Worm (Caenorhabditis elegans): Measurements from ENCODE around the gene ZK675.4.

DNA sequence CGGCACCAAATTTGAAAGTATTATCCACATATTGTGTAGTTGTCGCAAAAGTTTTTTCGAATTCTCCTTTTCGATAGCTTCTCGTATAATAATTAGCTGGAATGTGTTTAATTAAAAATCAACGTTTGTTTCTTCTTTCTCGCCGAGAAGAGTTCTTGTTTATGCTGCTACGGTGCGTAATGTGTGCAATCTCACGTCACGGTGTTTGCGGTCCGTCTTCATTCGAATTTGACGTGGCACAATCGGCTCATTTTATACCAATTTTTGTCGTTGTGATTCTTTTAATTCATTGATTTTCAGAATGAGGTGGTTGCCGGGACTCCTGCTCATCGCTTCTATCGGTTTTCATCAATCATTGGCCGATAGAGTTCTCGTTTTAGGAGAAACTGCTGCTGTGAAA lies 46.9 kb upstream of the ZK675.4 start, which contains the start of gene ostb-1:
- TF ChIP-seq elt-3 (tag; optimal IDR thresholded peaks at IDR 0.05) (no peak), ceh-88 (GFP tag; IDR thresholded peaks at IDR 0.05) (no peak), lin-14 (GFP tag; optimal IDR thresholded peaks at IDR 0.05) (no peak), nhr-77 (tag; optimal IDR thresholded peaks at IDR 0.05) (no peak), unc-62 (GFP tag; optimal IDR thresholded peaks at IDR 0.05) (no peak), mep-1 (tag; optimal IDR thresholded peaks at IDR 0.05) (peak; percentile 58), nhr-28 (tag; optimal IDR thresholded peaks at IDR 0.05) (no peak), lin-15B (tag; optimal IDR thresholded peaks at IDR 0.05) (no peak), snpc-4 (tag; optimal IDR thresholded peaks at IDR 0.05) (no peak), pqm-1 (tag; optimal IDR thresholded peaks at IDR 0.05) (no peak), fkh-10 (GFP tag; optimal IDR thresholded peaks at IDR 0.05) (no peak)

All from whole organism, L1 larva.